Worm (Caenorhabditis elegans) whole organism, L1 larva: ENCODE data around the gene hif-1.

Experiments
- Y116A8C.19 ChIP-seq: sonication (generic microtip); optimal IDR thresholded peaks from 2 replicates; lab custom pipeline; 2016; ENCODE audit warnings: missing compliant biosample characterization, missing genetic modification characterization, borderline replicate concordance
- ceh-8 ChIP-seq: fragments of 200-800 bp; sonication (Bioruptor generic); optimal IDR thresholded peaks from 2 replicates; lab custom pipeline; 2018; ENCODE audit warnings: mild to moderate bottlenecking, missing genetic modification characterization, moderate library complexity, missing compliant biosample characterization
- elt-3 ChIP-seq, 6 experiments: fragments of 150-350 bp in 1 of 6; sonication (generic microtip); optimal IDR thresholded peaks; 2 replicates each; lab custom pipeline; 2017 to 2018; ENCODE audit warnings: missing biosample characterization in 6 of 6, missing genetic modification characterization in 6 of 6, inconsistent platforms in 1 of 6
- fkh-10 ChIP-seq: sonication (generic microtip); optimal IDR thresholded peaks from 2 replicates; lab custom pipeline; 2017; ENCODE audit warnings: missing biosample characterization, missing genetic modification reagents, missing genetic modification characterization
- lin-15B ChIP-seq: fragments of 150-350 bp; sonication (generic microtip); optimal IDR thresholded peaks from 3 replicates; lab custom pipeline; 2014; ENCODE audit warnings: missing biosample characterization, missing genetic modification characterization
- lir-3 ChIP-seq: sonication (generic microtip); optimal IDR thresholded peaks from 2 replicates; lab custom pipeline; 2016; ENCODE audit warnings: mild to moderate bottlenecking, missing genetic modification characterization, moderate library complexity, missing compliant biosample characterization; ENCODE audit not compliant: poor library complexity
- nhr-28 ChIP-seq: fragments of 150-350 bp; optimal IDR thresholded peaks from 2 replicates; lab custom pipeline; 2014; ENCODE audit warnings: missing biosample characterization, missing genetic modification characterization
- nhr-85 ChIP-seq: sonication (generic microtip); peaks from one replicate; lab custom pipeline; 2016; ENCODE audit warnings: missing genetic modification characterization, inconsistent platforms, missing compliant biosample characterization
- pqm-1 ChIP-seq: sonication (generic microtip); optimal IDR thresholded peaks from 3 replicates; lab custom pipeline; 2017; ENCODE audit warnings: missing biosample characterization, missing genetic modification characterization
- snpc-4 ChIP-seq: fragments of 150-350 bp; optimal IDR thresholded peaks from 2 replicates; lab custom pipeline; 2014; ENCODE audit warnings: missing biosample characterization, missing genetic modification characterization
- sptf-1 ChIP-seq: fragments of 150-350 bp; optimal IDR thresholded peaks from 2 replicates; lab custom pipeline; 2014; ENCODE audit warnings: missing biosample characterization, missing genetic modification characterization
- unc-130 ChIP-seq: fragments of 150-350 bp; optimal IDR thresholded peaks from 2 replicates; lab custom pipeline; 2017; ENCODE audit warnings: missing biosample characterization, missing genetic modification characterization, inconsistent platforms
- unc-98 ChIP-seq: fragments of 200-800 bp; sonication (Bioruptor generic); IDR thresholded peaks from 2 replicates; pipeline ENCODE4 v1.3.6; 2022; ENCODE audit warnings: missing genetic modification characterization, missing compliant biosample characterization

DNA sequence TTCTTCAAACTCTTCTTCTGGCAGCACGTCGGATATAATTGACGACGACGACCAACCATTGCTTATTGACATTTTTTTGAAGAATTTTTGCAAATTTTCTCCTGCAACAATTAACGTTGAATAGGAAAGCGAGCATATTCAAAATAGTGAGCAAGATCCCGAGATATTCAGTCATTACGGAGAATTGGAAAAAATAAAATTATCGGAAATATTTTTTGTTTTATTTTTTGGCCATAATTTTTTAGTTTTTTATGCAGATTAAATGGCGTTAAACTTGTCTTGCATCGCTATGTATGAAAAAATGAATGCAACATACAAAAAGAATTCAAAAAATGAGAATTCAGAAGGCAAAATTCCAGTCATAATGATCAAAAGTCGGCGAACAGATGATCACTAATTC lies 10.1 kb upstream of the hif-1 start, which contains the start of gene elp-1:
- TF ChIP-seq lin-15B (tag; lab: Kevin White, UChicago) (no peak), fkh-10 (GFP tag; lab: Kevin White, UChicago) (no peak), nhr-85 (tag; lab: Kevin White, UChicago) (no peak), elt-3 (tag; optimal IDR thresholded peaks at IDR 0.05; lab: Kevin White, UChicago) (no peak), nhr-28 (tag; lab: Kevin White, UChicago) (no peak), pqm-1 (tag; lab: Kevin White, UChicago) (no peak), sptf-1 (tag; lab: Kevin White, UChicago) (no peak), ceh-8 (GFP tag; lab: Kevin White, UChicago) (no peak), Y116A8C.19 (no peak), unc-130 (no peak), unc-98 (no peak), snpc-4 (tag; lab: Kevin White, UChicago) (no peak), lir-3 (no peak)
